Worm (Caenorhabditis elegans) whole organism, midembryonic: ENCODE results near the gene ttr-40.
A peak's percentile ranks its signal among the peaks of the same experiment; 100 is the strongest.

Experiments
- T22C8.4 ChIP-seq: fragments of 200-800 bp; sonication (Bioruptor generic); IDR thresholded peaks from 2 replicates; pipeline ENCODE4 v1.3.6; 2022; ENCODE audit warnings: missing genetic modification characterization, missing compliant biosample characterization
- cog-1 ChIP-seq: sonication (generic microtip); optimal IDR thresholded peaks from 2 replicates; lab custom pipeline; 2016; ENCODE audit warnings: missing genetic modification characterization, missing compliant biosample characterization
- flt-1 ChIP-seq: fragments of 200-800 bp; sonication (Bioruptor generic); IDR thresholded peaks from 2 replicates; pipeline ENCODE4 v1.3.6; 2022; ENCODE audit warnings: missing genetic modification characterization, missing compliant biosample characterization
- klf-2 ChIP-seq: fragments of 200-800 bp; sonication (Bioruptor generic); conservative IDR thresholded peaks from 2 replicates; pipeline ENCODE4 v1.3.6; 2022; ENCODE audit warnings: missing genetic modification reagents, missing genetic modification characterization, missing compliant biosample characterization
- med-1 ChIP-seq: sonication (generic microtip); optimal IDR thresholded peaks from 2 replicates; lab custom pipeline; 2017; ENCODE audit warnings: missing genetic modification characterization, mild to moderate bottlenecking, missing compliant biosample characterization, antibody characterized with exemption, missing genetic modification reagents; ENCODE audit not compliant: insufficient read depth
- ref-1 ChIP-seq: fragments of 200-800 bp; sonication (Bioruptor generic); conservative IDR thresholded peaks from 2 replicates; pipeline ENCODE4 v1.3.6; 2022; ENCODE audit warnings: missing genetic modification reagents, missing genetic modification characterization, missing compliant biosample characterization
- tab-1 ChIP-seq: fragments of 200-800 bp; sonication (Bioruptor generic); IDR thresholded peaks from 2 replicates; pipeline ENCODE4 v1.3.6; 2022; ENCODE audit warnings: missing genetic modification characterization, missing compliant biosample characterization
- ztf-23 ChIP-seq: fragments of 200-800 bp; sonication (Bioruptor generic); IDR thresholded peaks from 2 replicates; pipeline ENCODE4 v1.3.6; 2022; ENCODE audit warnings: missing genetic modification reagents, missing genetic modification characterization, missing compliant biosample characterization
- ztf-29 ChIP-seq: fragments of 200-800 bp; sonication (Bioruptor generic); IDR thresholded peaks from 2 replicates; pipeline ENCODE4 v1.3.6; 2022; ENCODE audit warnings: missing genetic modification reagents, missing genetic modification characterization, missing compliant biosample characterization

ttr-40 gene

DNA sequence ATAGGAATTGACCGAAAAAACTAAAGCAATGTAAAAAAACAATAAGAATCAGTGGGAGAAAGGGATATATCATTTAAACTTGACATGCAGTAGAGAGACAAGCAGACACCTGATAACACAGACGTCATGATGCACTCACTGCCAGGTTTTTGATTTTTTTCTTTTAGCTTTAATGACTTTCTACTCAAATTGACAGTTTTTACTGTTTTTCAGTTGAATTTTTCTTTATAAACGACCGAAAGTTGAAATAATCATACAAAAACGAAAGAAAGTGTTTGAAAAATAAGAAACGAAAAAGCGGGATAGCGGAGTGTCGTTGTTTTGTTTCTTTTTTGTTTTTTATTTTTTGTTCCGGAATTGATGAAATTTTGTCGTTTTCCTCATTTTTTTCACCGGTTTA is 21.1 kb downstream of the ttr-40 start, which contains the start of gene ucp-4:
ucp-4 (plus strand) TSS at position 83 of the 400 bp plus-strand sequence.
- TF ChIP-seq ztf-29 (GFP tag; lab: Robert Waterston, UW) = 0 out of 2 replicates have a peak, but pooled peaks have one; percentile 3
- no peak for TF ChIP-seq med-1 (GFP tag; lab: Kevin White, UChicago)

DNA sequence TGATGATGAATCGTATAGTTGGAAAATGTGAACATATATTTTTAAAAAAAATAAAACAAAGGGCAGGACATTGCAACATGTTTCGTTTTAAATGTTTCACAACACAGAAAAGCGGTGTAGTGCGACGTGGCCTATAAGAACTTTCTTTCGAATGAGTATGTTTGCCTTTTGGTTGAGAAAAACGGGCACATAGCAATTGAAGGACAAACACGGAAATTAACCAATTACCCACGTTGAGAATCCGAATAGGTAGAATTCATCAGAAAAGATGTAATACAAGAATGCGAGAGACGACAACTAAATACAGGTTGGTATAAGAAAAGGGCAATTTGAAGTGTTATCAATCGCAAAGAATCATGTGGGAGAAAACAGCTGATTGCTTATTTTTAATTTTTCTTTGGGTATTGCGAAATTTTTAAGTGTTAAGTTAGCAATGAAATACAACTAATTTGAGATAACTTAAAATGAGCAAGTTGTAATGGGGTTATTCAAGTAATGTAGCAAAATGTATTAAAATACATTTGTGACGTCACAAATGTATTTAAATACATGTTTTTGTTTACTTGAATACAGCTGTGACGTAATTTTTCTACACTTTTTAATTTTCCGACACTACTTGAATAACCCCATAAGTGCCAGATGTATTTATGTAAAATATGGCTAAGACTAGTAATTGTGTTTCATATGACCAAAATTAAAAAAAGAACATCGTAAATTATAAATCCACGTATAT is 21.8 kb downstream of the ttr-40 start, which contains the start of gene acl-14:
acl-14 (minus strand) TSS at position 316 of the 733 bp plus-strand sequence.
- TF ChIP-seq med-1 (GFP tag; lab: Kevin White, UChicago) (no peak), klf-2 (GFP tag; lab: Robert Waterston, UW) (no peak), T22C8.4 (GFP tag; lab: Robert Waterston, UW) (no peak), flt-1 (GFP tag; lab: Robert Waterston, UW) (no peak), ref-1 (GFP tag; lab: Robert Waterston, UW) (no peak)

DNA sequence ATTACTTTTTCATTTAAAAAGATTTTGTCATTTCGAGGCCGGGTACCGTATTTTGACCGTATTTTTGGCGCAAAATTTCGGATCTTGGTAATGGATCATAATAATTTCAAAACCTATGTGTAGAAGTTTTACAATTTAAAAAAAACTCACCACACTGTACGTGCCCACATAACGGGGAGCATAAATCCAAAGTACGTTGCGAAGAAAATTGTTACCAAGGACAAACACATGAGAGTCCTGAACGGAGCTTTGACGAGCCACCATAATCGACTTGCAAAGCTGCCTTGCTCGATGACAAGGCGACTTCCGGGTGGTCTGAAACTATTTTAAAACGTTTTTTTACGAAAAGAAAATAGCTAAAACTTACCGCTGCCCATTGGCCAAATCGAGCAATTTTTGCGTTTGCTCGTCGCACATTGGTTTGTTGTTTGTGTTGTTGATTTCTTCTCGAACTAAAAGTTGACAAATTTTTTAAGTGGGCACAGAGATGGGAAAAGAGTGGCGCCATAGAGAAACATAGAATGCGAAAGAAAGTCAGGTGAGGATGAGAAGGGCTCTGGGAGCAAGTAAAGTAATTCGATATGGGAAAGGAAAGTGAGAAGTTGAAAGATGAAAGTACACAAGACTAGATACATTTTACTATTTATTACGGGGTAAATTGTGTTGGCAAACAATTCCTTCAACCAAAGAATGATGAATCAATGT is 22.5 kb downstream of the ttr-40 start:
- TF ChIP-seq med-1 (GFP tag; lab: Kevin White, UChicago) = no peak

DNA sequence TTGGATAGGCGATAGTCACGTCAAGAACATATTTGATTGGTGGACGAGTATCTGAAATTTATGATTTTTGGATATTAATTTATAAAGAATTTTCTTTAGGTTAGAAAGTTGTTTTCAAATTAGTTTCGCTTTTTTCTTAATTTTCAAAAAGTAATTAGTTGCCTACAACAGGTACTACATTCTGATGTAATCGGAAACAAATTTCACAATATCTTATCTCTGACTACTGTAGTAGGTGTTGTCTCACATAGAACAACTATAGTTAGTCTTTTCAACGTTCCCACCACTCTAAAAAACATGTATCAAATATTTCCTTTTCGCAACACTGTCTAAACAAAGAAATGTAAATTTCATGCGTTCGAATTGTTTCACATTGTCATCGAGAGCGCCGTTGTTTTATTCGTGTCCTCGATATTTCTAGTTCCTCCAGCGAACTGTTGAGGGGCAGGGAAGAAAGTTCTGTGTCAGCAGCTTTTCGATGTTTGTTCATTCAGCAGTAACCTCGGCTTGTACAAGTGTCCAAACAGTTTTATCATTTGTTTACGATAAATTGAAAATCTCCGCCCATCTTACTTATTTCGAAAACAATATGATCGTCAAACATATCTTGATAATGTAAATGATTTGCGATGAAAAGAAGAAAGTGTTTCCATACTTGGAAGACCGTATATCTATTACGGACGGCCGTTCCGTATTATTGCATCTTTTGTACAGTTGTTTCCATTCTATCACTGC is 25.9 kb downstream of the ttr-40 start:
- TF ChIP-seq flt-1 (GFP tag; lab: Robert Waterston, UW) (no peak), cog-1 (tag; lab: Kevin White, UChicago) (no peak), T22C8.4 (GFP tag; lab: Robert Waterston, UW) (no peak), ref-1 (GFP tag; lab: Robert Waterston, UW) (no peak), klf-2 (GFP tag; lab: Robert Waterston, UW) (no peak), tab-1 (GFP tag; lab: Robert Waterston, UW) (no peak)

DNA sequence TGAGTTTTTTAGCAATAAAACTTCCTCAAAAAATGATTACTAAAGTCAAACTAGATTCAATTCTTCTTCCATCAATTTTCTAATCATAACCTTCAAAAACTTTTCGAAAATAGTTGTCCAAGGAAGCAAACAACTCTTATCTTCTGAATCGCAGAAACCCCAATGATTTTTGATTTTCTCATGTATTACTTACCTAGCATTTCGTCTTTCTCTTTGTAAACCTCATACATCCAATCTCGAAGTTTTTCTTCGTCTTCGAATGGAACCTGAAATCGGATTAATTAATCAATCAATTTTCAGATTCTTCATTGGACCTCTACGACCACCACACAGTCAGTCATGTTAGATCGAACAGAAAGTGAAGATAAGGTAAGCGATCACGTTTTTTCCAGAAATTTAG is 26.6 kb downstream of the ttr-40 start, which contains the start of gene K07B1.4:
K07B1.4 (plus strand) TSS at position 301 of the 400 bp plus-strand sequence.
- TF ChIP-seq ref-1 (GFP tag; lab: Robert Waterston, UW) = no peak

DNA sequence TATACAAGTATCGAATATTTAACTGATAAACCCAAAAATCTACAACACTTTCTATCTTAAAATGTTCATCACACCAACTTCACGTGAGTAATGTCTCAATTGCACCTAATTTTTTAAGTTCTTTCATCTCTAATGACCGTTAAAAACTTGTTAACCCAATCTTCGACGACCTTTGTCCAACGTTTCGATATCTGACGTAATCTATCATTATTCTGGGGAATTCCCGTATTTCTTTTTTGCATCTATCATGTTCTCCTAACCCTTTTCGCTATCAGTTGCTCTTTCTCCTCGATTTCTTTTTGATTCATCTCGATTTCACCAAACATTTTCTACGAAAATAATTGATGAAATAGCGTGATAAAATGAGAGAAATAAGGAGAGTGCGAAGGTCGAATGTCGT is 27.6 kb downstream of the ttr-40 start:
- no peak for TF ChIP-seq T22C8.4 (GFP tag; lab: Robert Waterston, UW)
- TF ChIP-seq flt-1 (GFP tag; lab: Robert Waterston, UW) = no peak
- no peak for TF ChIP-seq tab-1 (GFP tag; lab: Robert Waterston, UW)
- TF ChIP-seq med-1 (GFP tag; lab: Kevin White, UChicago) = no peak
- no peak for TF ChIP-seq ztf-23 (GFP tag; lab: Robert Waterston, UW)
- TF ChIP-seq ztf-29 (GFP tag; lab: Robert Waterston, UW) = no peak

DNA sequence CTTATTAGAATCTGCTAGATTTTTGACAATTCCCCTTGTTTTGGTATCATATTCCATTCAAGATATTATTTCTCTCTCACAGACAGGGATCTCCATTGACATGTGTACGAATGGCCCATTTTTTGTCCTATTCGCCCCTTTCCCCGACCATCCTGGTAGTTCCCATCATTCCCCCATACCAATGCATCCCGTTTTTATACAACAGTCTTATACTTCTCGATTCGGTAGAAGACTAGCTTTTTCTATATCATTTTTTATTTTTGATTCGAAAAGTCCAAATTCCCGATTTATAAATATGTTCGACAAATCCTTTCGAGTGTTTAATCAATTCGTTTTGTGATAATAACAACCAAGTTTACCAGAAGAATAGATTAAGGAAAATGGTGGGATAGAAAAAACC is 28.4 kb downstream of the ttr-40 start:
- TF ChIP-seq ztf-29 (GFP tag; lab: Robert Waterston, UW) (no peak), cog-1 (tag; lab: Kevin White, UChicago) (no peak), tab-1 (GFP tag; lab: Robert Waterston, UW) (no peak), klf-2 (GFP tag; lab: Robert Waterston, UW) (no peak), flt-1 (GFP tag; lab: Robert Waterston, UW) (no peak), T22C8.4 (GFP tag; lab: Robert Waterston, UW) (no peak), ztf-23 (GFP tag; lab: Robert Waterston, UW) (no peak), med-1 (GFP tag; lab: Kevin White, UChicago) (no peak), ref-1 (GFP tag; lab: Robert Waterston, UW) (no peak)

DNA sequence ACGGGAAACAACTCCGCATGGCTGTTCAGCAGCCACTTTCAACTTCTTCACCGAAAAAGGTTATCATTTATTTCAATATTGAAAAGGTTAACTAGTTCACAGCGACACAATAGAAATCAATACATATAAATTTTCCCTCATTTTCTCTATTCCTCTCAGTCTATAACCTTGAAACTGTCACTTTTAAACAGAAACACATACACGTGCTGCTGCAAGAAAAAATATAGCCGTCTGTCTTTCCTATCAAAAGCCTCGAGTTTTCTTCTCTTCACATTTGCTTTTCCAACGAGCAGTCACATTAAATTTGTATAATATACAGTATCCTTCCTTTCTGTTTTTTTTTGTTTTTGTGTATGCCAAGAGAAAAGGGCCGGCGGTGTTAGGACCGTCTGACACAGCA is 31.1 kb downstream of the ttr-40 start:
- TF ChIP-seq ztf-23 (GFP tag; lab: Robert Waterston, UW) (no peak), tab-1 (GFP tag; lab: Robert Waterston, UW) (no peak), med-1 (GFP tag; lab: Kevin White, UChicago) (no peak), ztf-29 (GFP tag; lab: Robert Waterston, UW) (no peak), T22C8.4 (GFP tag; lab: Robert Waterston, UW) (no peak), cog-1 (tag; lab: Kevin White, UChicago) (no peak), ref-1 (GFP tag; lab: Robert Waterston, UW) (no peak), klf-2 (GFP tag; lab: Robert Waterston, UW) (no peak), flt-1 (GFP tag; lab: Robert Waterston, UW) (no peak)

DNA sequence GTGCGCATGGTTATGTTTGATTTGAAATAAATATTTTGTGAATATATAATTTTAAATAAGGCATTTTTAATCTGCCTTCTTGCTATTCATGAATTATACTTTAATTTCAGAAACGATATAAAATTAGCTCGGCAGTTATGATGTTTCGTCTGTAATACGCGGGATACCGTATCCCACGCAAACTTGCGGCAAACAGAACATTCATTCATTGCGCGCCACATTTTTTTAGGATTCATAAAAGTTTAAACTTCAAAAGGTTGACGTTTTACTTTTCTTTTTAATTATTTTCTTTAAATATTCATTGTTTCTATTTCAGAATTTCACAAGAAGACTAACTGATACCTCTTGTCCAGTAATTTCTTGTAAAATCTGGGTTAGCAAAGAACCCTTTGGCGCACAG is 32.4 kb downstream of the ttr-40 start, which contains the start of gene tag-153:
tag-153 (plus strand) TSS at position 200 of the 400 bp plus-strand sequence.
- TF ChIP-seq tab-1 (GFP tag; lab: Robert Waterston, UW) = no peak
- no peak for TF ChIP-seq cog-1 (tag; lab: Kevin White, UChicago)
- no peak for TF ChIP-seq ref-1 (GFP tag; lab: Robert Waterston, UW)
- no peak for TF ChIP-seq ztf-29 (GFP tag; lab: Robert Waterston, UW)
- TF ChIP-seq ztf-23 (GFP tag; lab: Robert Waterston, UW) = no peak
- no peak for TF ChIP-seq klf-2 (GFP tag; lab: Robert Waterston, UW)
- no peak for TF ChIP-seq flt-1 (GFP tag; lab: Robert Waterston, UW)
- TF ChIP-seq med-1 (GFP tag; lab: Kevin White, UChicago) = no peak
- TF ChIP-seq T22C8.4 (GFP tag; lab: Robert Waterston, UW) = no peak
